Worm (Caenorhabditis elegans): ENCODE results near the gene srbc-13.
A peak's percentile ranks its signal among the peaks of the same experiment; 100 is the strongest.

The srbc-13 gene

DNA sequence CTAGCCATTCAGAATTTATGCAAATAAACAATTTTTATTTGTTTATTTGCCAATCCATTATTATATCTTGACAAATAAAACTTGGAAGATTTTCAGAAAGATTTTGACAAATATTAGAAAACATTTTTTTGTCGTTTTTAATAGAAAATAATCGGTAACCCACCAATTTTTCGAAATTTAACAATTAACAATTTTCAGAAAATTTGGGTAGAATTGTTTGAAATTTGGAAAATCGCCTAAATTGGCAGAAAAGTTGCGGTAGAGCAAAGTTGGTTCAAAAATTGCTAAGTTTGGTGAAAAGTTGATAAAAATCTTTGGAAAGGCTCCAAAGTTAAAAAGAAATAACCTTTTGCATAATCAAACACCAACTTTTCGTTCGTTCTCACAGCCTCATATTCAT is 39.4 kb upstream of the srbc-13 start:
- peak in 1 of 2 experiments; percentile 90 for TF ChIP-seq unc-62 (GFP tag; optimal IDR thresholded peaks at IDR 0.05 in 1 of 2)
- no peak for TF ChIP-seq unc-62 (tag; optimal IDR thresholded peaks at IDR 0.05)
- no peak for TF ChIP-seq nhr-25 (tag; optimal IDR thresholded peaks at IDR 0.05; ENCODE audit: borderline replicate concordance, insufficient read depth)

DNA sequence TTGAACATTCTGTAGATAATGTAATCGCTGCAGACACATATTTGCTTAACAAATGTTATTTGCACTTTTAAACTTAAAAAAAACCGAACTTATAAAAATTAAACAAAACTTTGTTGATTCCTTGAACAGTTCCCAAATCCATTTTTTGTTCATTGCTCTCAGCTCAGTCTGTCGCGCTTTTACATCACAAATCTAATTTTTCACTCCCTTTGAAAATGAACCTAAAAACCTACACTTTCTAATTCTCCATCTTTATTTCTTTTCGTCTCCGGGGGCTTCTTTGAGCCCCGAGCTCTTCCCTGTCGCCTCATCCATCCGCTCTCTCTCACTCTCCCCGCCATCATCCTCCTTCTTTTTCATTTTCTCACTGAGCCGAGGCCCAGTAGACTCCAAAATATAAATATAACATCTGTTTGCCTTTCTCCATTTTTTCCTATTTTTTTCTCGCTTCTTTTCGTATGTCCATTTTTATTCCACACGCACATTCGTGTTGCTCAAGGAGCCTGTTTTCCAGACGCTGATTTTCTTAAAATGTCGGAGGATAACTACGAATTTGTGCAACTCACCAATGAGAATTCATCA is 37.2 kb upstream of the srbc-13 start, which contains the start of gene R13D11.4:
Gene R13D11.4 (plus strand): TSS at position 532 of the 582 bp plus-strand sequence.
- TF ChIP-seq rbr-2 (tag; optimal IDR thresholded peaks at IDR 0.05): peak; percentile 25
- peak; percentile 29 for TF ChIP-seq ces-1 (GFP tag; optimal IDR thresholded peaks at IDR 0.05)
- TF ChIP-seq snpc-1.2 (GFP tag; IDR thresholded peaks at IDR 0.05): no peak
- no peak for TF ChIP-seq zfp-2 (tag; optimal IDR thresholded peaks at IDR 0.05)
- TF ChIP-seq egl-27 (tag; optimal IDR thresholded peaks at IDR 0.05): no peak
- TF ChIP-seq ztf-7 (tag; optimal IDR thresholded peaks at IDR 0.05): no peak
- 0 out of 2 replicates have a peak, but pooled peaks have one; percentile 29 for TF ChIP-seq ctbp-1 (GFP tag; IDR thresholded peaks at IDR 0.05)
- no peak for TF ChIP-seq F44E2.7 (GFP tag; IDR thresholded peaks at IDR 0.05)
- peak; percentile 27 for TF ChIP-seq fkh-10 (GFP tag; optimal IDR thresholded peaks at IDR 0.05)
- no peak for TF ChIP-seq ZK337.2 (GFP tag; IDR thresholded peaks at IDR 0.05)
- no peak for TF ChIP-seq mes-2 (tag; optimal IDR thresholded peaks at IDR 0.05; ENCODE audit: poor library complexity, severe bottlenecking)

DNA sequence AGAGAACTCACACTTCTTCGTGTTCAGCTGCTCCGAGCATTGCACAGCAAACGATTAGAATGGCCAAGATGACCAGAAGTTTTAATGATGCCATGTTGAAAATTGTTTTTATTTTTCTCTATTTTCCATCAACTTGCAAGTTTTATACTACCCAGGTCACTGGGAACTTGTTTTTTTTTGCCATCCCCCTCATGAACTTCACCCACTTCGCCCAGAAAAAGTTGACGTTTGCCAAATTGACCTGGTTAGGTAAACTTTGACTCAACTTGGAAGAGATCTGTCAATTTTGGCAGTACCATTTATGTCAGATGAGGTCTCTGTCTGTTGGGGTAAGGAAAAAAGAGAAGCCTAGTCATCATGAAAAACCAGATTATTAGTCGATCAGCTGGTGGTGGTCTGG is 34.5 kb upstream of the srbc-13 start, which contains the start of gene R13D11.10:
Gene R13D11.10 (minus strand): TSS at position 101 of the 400 bp plus-strand sequence.
- TF ChIP-seq mep-1 (tag; optimal IDR thresholded peaks at IDR 0.05) (no peak), F49E8.2 (tag; optimal IDR thresholded peaks at IDR 0.05; ENCODE audit: borderline replicate concordance) (no peak), lin-39 (tag; optimal IDR thresholded peaks at IDR 0.05) (no peak), rbr-2 (tag; optimal IDR thresholded peaks at IDR 0.05) (no peak), Y105C5A.15 (GFP tag; IDR thresholded peaks at IDR 0.05) (no peak), nhr-42 (GFP tag; IDR thresholded peaks at IDR 0.05) (no peak), lim-7 (GFP tag; IDR thresholded peaks at IDR 0.05) (no peak), D1046.2 (GFP tag; IDR thresholded peaks at IDR 0.05) (no peak), nhr-77 (tag; optimal IDR thresholded peaks at IDR 0.05) (no peak), aha-1 (tag) (no peak), duxl-1 (tag; optimal IDR thresholded peaks at IDR 0.05; ENCODE audit: poor library complexity) (no peak), zfp-2 (tag; optimal IDR thresholded peaks at IDR 0.05) (no peak), unc-130 (GFP tag; optimal IDR thresholded peaks at IDR 0.05) (no peak), zag-1 (tag; optimal IDR thresholded peaks at IDR 0.05) (no peak), T20F7.1 (GFP tag; optimal IDR thresholded peaks at IDR 0.05) (no peak), nhr-76 (tag; optimal IDR thresholded peaks at IDR 0.05) (no peak), F10B5.3 (tag; optimal IDR thresholded peaks at IDR 0.05) (no peak), hmg-1.1 (GFP tag; IDR thresholded peaks at IDR 0.05) (no peak), zfp-3 (GFP tag; conservative IDR thresholded peaks at IDR 0.05) (no peak), lin-29 (GFP tag; IDR thresholded peaks at IDR 0.05) (no peak)

DNA sequence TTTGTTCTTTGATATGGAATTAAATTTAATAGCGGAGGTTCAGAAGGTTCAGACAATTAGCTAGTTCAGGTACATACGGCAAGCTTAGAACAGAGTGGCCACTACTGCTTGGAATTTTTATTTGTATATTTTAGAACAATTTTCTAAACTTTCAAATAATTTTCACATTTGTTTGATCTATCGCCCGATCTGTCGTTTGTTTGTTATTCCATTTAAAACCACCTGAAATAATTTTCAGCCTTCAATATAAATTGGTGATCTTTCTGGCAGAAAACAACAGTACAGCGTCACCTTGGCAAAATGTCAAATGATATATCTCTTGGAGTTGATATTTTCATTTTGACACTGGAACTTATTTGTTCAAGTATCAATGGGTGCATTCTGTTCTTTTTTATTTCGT is 32.9 kb upstream of the srbc-13 start, which contains the start of gene R13D11.3:
Gene R13D11.3 (plus strand): TSS at position 301 of the 400 bp plus-strand sequence.
- TF ChIP-seq Y75B8A.6 (GFP tag; IDR thresholded peaks at IDR 0.05): no peak
- no peak for TF ChIP-seq nhr-6 (tag; optimal IDR thresholded peaks at IDR 0.05)
- TF ChIP-seq F49E8.2 (tag; optimal IDR thresholded peaks at IDR 0.05; ENCODE audit: borderline replicate concordance): no peak
- no peak for TF ChIP-seq lin-1 (GFP tag; IDR thresholded peaks at IDR 0.05)
- TF ChIP-seq fos-1 (tag; optimal IDR thresholded peaks at IDR 0.05): no peak
- TF ChIP-seq mdt-29 (GFP tag; IDR thresholded peaks at IDR 0.05): no peak
- TF ChIP-seq nhr-41 (GFP tag; IDR thresholded peaks at IDR 0.05): no peak
- TF ChIP-seq mdl-1 (tag; optimal IDR thresholded peaks at IDR 0.05): no peak
- TF ChIP-seq nhr-48 (tag; optimal IDR thresholded peaks at IDR 0.05): no peak
- no peak for TF ChIP-seq gei-8 (GFP tag; optimal IDR thresholded peaks at IDR 0.05)
- TF ChIP-seq attf-4 (tag; optimal IDR thresholded peaks at IDR 0.05): no peak
